Fruit fly (Drosophila melanogaster) S2 (cell line): ENCODE data around the gene CG18088.

Experiments
- CG8478 ChIP-seq: fragments of >200 bp; optimal IDR thresholded peaks from 2 replicates; lab custom pipeline; 2018
- CTCF ChIP-seq, 2 experiments: fragments of >200 bp; optimal IDR thresholded peaks; 2 replicates each; lab custom pipeline; 2018

- peak; percentile 16 to 48 for TF ChIP-seq CTCF (optimal IDR thresholded peaks at IDR 0.05; lab: Kevin White, UChicago)
- TF ChIP-seq CG8478 (lab: Kevin White, UChicago) = no peak
Observed at dm6 chr2L:8997285-8997684, 29.9 kb downstream of the CG18088 start, which contains the start of the genes alien and CG18661.
